Fruit fly (Drosophila melanogaster): ENCODE results near the gene Tsp39D.
A peak's percentile ranks its signal among the peaks of the same experiment; 100 is the strongest.

Tsp39D gene

dm6 chr2L:21309058-21309753 is 35.2 kb upstream of the Tsp39D start (continued):
- peak; percentile 80 for TF ChIP-seq cg (GFP tag; optimal IDR thresholded peaks at IDR 0.05)
- 0 out of 2 replicates have a peak, but pooled peaks have one; percentile 34 for TF ChIP-seq Nf-YA (GFP tag; IDR thresholded peaks at IDR 0.05)
- TF ChIP-seq CG14710 (tag; optimal IDR thresholded peaks at IDR 0.05) = no peak
- peak; percentile 59 for TF ChIP-seq caup (GFP tag; optimal IDR thresholded peaks at IDR 0.05; ENCODE audit: severe bottlenecking)
- peak; percentile 58 for TF ChIP-seq gro (GFP tag; optimal IDR thresholded peaks at IDR 0.05)
- no peak for TF ChIP-seq lov (optimal IDR thresholded peaks at IDR 0.05)
- peak; percentile 64; the same call in 2 of the 3 replicates for TF ChIP-seq lov (GFP tag; IDR thresholded peaks at IDR 0.05)
- TF ChIP-seq HmgZ (tag; optimal IDR thresholded peaks at IDR 0.05) = peak; percentile 81
- no peak; the same call in 1 of the 2 replicates for TF ChIP-seq ato (GFP tag; IDR thresholded peaks at IDR 0.05; ENCODE audit: partially characterized antibody)
- no peak for TF ChIP-seq CG3065 (GFP tag; optimal IDR thresholded peaks at IDR 0.05)
- TF ChIP-seq CG34422 (GFP tag; IDR thresholded peaks at IDR 0.05) = peak; percentile 83; the same call in 1 of the 3 replicates
- no peak for TF ChIP-seq CG16815 (GFP tag; optimal IDR thresholded peaks at IDR 0.05)
- peak; percentile 22 to 82 for TF ChIP-seq crp (GFP tag; optimal IDR thresholded peaks at IDR 0.05)
- TF ChIP-seq B-H2 (GFP tag; optimal IDR thresholded peaks at IDR 0.05) = peak; percentile 50
- no peak for TF ChIP-seq Eip74EF (GFP tag; optimal IDR thresholded peaks at IDR 0.05)
- TF ChIP-seq lab (GFP tag; optimal IDR thresholded peaks at IDR 0.05) = peak; percentile 56
- peak in 1 of 2 experiments; percentile 22 for TF ChIP-seq insv (GFP tag; optimal IDR thresholded peaks at IDR 0.05)
- TF ChIP-seq CG8765 (GFP tag; IDR thresholded peaks at IDR 0.05) = no peak
- TF ChIP-seq HLHmδ (GFP tag; optimal IDR thresholded peaks at IDR 0.05) = peak; percentile 3
- no peak for TF ChIP-seq hkb (optimal IDR thresholded peaks at IDR 0.05)
- TF ChIP-seq hkb (GFP tag; IDR thresholded peaks at IDR 0.05) = 0 out of 2 replicates have a peak, but pooled peaks have one; percentile 8
- no peak for TF ChIP-seq lbe (GFP tag; optimal IDR thresholded peaks at IDR 0.05)
- peak; percentile 44 for TF ChIP-seq CHES-1-like (GFP tag; optimal IDR thresholded peaks at IDR 0.05)
- TF ChIP-seq CG17385 (GFP tag; optimal IDR thresholded peaks at IDR 0.05) = no peak
- TF ChIP-seq sug (tag; optimal IDR thresholded peaks at IDR 0.05) = peak; percentile 86
- TF ChIP-seq Hmr (GFP tag; optimal IDR thresholded peaks at IDR 0.05) = peak; percentile 33
- no peak for TF ChIP-seq CG12236 (GFP tag; optimal IDR thresholded peaks at IDR 0.05)
- no peak for TF ChIP-seq pzg (GFP tag; optimal IDR thresholded peaks at IDR 0.05)
- peak; percentile 20; the same call in 1 of the 2 replicates for TF ChIP-seq hbn (GFP tag; IDR thresholded peaks at IDR 0.05; ENCODE audit: partially characterized antibody)
- peak in 1 of 2 experiments; percentile 83 for TF ChIP-seq Pdp1 (GFP tag; optimal IDR thresholded peaks at IDR 0.05)
- no peak for TF ChIP-seq CG30431 (GFP tag; optimal IDR thresholded peaks at IDR 0.05)
- TF ChIP-seq ci (GFP tag; IDR thresholded peaks at IDR 0.05) = peak; percentile 39; the same call in 1 of the 3 replicates
- no peak for TF ChIP-seq gem (tag; optimal IDR thresholded peaks at IDR 0.05)
- TF ChIP-seq CG4424 (GFP tag; optimal IDR thresholded peaks at IDR 0.05) = no peak
- no peak for TF ChIP-seq CG4820 (GFP tag; optimal IDR thresholded peaks at IDR 0.05)
- no peak for TF ChIP-seq Awh (GFP tag; IDR thresholded peaks at IDR 0.05)
- TF ChIP-seq Bgb (GFP tag; IDR thresholded peaks at IDR 0.05; ENCODE audit: partially characterized antibody) = peak; percentile 62; the same call in 1 of the 2 replicates
- no peak for TF ChIP-seq CG17359 (tag; optimal IDR thresholded peaks at IDR 0.05)
- TF ChIP-seq otp (GFP tag; IDR thresholded peaks at IDR 0.05) = no peak
- no peak for TF ChIP-seq zf30C (GFP tag; optimal IDR thresholded peaks at IDR 0.05)
- no peak for TF ChIP-seq pros (GFP tag; optimal IDR thresholded peaks at IDR 0.05)
- TF ChIP-seq Fer1 (GFP tag; optimal IDR thresholded peaks at IDR 0.05) = peak; percentile 23
- TF ChIP-seq Mad (GFP tag; optimal IDR thresholded peaks at IDR 0.05) = no peak
- peak; percentile 32; the same call in 1 of the 2 replicates for TF ChIP-seq vvl (GFP tag; IDR thresholded peaks at IDR 0.05)
- peak in 1 of 2 experiments; percentile 11 for TF ChIP-seq bsh (GFP tag; optimal IDR thresholded peaks at IDR 0.05)
- TF ChIP-seq chinmo (GFP tag; IDR thresholded peaks at IDR 0.05; ENCODE audit: partially characterized antibody) = peak; percentile 84; the same call in 2 of the 4 replicates
- 0 out of 2 replicates have a peak, but pooled peaks have one; percentile 32 for TF ChIP-seq CG5953 (GFP tag; IDR thresholded peaks at IDR 0.05)

Measured in whole organism, embryonic.